Fruit fly (Drosophila melanogaster) whole organism, embryonic: Measurements from ENCODE around the gene Polr2I.

ENCODE experiments used
- Aef1 ChIP-seq: fragments of 200-800 bp; sonication (Bioruptor generic); IDR thresholded peaks from 3 replicates; pipeline ENCODE4 v1.3.6; 2022; ENCODE audit warnings: missing biosample characterization, missing genetic modification characterization
- CG10565 ChIP-seq: fragments of 200-800 bp; sonication (Bioruptor generic); optimal IDR thresholded peaks from 3 replicates; lab custom pipeline; 2016; ENCODE audit warnings: missing biosample characterization, mild to moderate bottlenecking, missing genetic modification characterization
- CG13287 ChIP-seq: fragments of 200-800 bp; sonication (Bioruptor generic); IDR thresholded peaks from 2 replicates; pipeline ENCODE4 v1.3.6; 2022; ENCODE audit warnings: missing biosample characterization, missing genetic modification characterization; ENCODE audit not compliant: partially characterized antibody
- CG17802 ChIP-seq: fragments of 200-800 bp; sonication (Bioruptor generic); optimal IDR thresholded peaks from 2 replicates; lab custom pipeline; 2018; ENCODE audit warnings: missing biosample characterization, mild to moderate bottlenecking, missing genetic modification characterization, moderate library complexity
- CG2116 ChIP-seq: fragments of 200-800 bp; sonication (Bioruptor generic); optimal IDR thresholded peaks from 3 replicates; lab custom pipeline; 2018; ENCODE audit warnings: missing biosample characterization, mild to moderate bottlenecking, missing genetic modification characterization
- CG2120 ChIP-seq: fragments of 200-800 bp; sonication (Bioruptor generic); optimal IDR thresholded peaks from 3 replicates; lab custom pipeline; 2016; ENCODE audit warnings: missing biosample characterization, missing genetic modification characterization
- CG2129 ChIP-seq: fragments of 200-800 bp; sonication (Bioruptor generic); IDR thresholded peaks from 2 replicates; pipeline ENCODE4 v1.3.6; 2022; ENCODE audit warnings: missing biosample characterization, missing genetic modification characterization; ENCODE audit not compliant: partially characterized antibody
- CG2202 ChIP-seq: fragments of 200-800 bp; sonication (Bioruptor generic); optimal IDR thresholded peaks from 2 replicates; lab custom pipeline; 2018; ENCODE audit warnings: missing biosample characterization, mild to moderate bottlenecking, missing genetic modification characterization
- CG2889 ChIP-seq: fragments of 200-800 bp; sonication (Bioruptor generic); IDR thresholded peaks from 3 replicates; pipeline ENCODE4 v1.3.6; 2022; ENCODE audit warnings: missing biosample characterization, missing genetic modification characterization
- CG32532 ChIP-seq: fragments of 200-800 bp; sonication (Bioruptor generic); IDR thresholded peaks from 2 replicates; pipeline ENCODE4 v1.3.6; 2022; ENCODE audit warnings: missing biosample characterization, missing genetic modification characterization
- CG32767 ChIP-seq: fragments of 200-800 bp; sonication (Bioruptor generic); IDR thresholded peaks from 2 replicates; pipeline ENCODE4 v1.3.6; 2022; ENCODE audit warnings: missing biosample characterization, missing genetic modification characterization
- CG34224 ChIP-seq: fragments of 200-800 bp; sonication (Bioruptor generic); IDR thresholded peaks from 3 replicates; pipeline ENCODE4 v1.3.6; 2022; ENCODE audit warnings: missing biosample characterization, missing genetic modification characterization; ENCODE audit not compliant: partially characterized antibody
- CG34376 ChIP-seq: fragments of 200-800 bp; sonication (Bioruptor generic); optimal IDR thresholded peaks from 2 replicates; lab custom pipeline; 2018; ENCODE audit warnings: missing biosample characterization, mild to moderate bottlenecking, missing genetic modification characterization
- CG4730 ChIP-seq: fragments of 200-800 bp; sonication (Bioruptor generic); IDR thresholded peaks from 2 replicates; pipeline ENCODE4 v1.3.6; 2022; ENCODE audit warnings: missing biosample characterization, missing genetic modification characterization
- CG6254 ChIP-seq: fragments of 200-800 bp; sonication (Bioruptor generic); optimal IDR thresholded peaks from 3 replicates; lab custom pipeline; 2017; ENCODE audit warnings: mild to moderate bottlenecking, missing biosample characterization, missing genetic modification reagents, missing genetic modification characterization
- CG8944 ChIP-seq: fragments of 200-800 bp; sonication (Bioruptor generic); optimal IDR thresholded peaks from 3 replicates; lab custom pipeline; 2016; ENCODE audit warnings: missing biosample characterization, missing genetic modification characterization
- D19B ChIP-seq: fragments of 200-800 bp; sonication (Bioruptor generic); optimal IDR thresholded peaks from 2 replicates; lab custom pipeline; 2017; ENCODE audit warnings: missing biosample characterization, mild to moderate bottlenecking, missing genetic modification characterization
- Dad ChIP-seq: fragments of 200-800 bp; sonication (Bioruptor generic); optimal IDR thresholded peaks from 3 replicates; lab custom pipeline; 2016; ENCODE audit warnings: missing biosample characterization, missing genetic modification characterization
- Dp ChIP-seq: fragments of 200-800 bp; sonication (Bioruptor generic); optimal IDR thresholded peaks from 2 replicates; lab custom pipeline; 2018; ENCODE audit warnings: missing biosample characterization, mild to moderate bottlenecking, missing genetic modification characterization, moderate library complexity
- H2.0 ChIP-seq: fragments of 200-800 bp; sonication (Bioruptor generic); IDR thresholded peaks from 2 replicates; pipeline ENCODE4 v1.3.6; 2022; ENCODE audit warnings: missing biosample characterization, missing genetic modification characterization
- Hmx ChIP-seq: fragments of 200-800 bp; sonication (Bioruptor generic); optimal IDR thresholded peaks from 2 replicates; lab custom pipeline; 2016; ENCODE audit warnings: missing biosample characterization, missing genetic modification characterization
- Hr3 ChIP-seq: fragments of 200-800 bp; sonication (Bioruptor generic); optimal IDR thresholded peaks from 3 replicates; lab custom pipeline; 2016; ENCODE audit warnings: missing biosample characterization, missing genetic modification characterization
- Hr39 ChIP-seq: fragments of >200 bp; optimal IDR thresholded peaks from 2 replicates; lab custom pipeline; 2017
- Sox100B ChIP-seq: fragments of 200-800 bp; sonication (Bioruptor generic); optimal IDR thresholded peaks from 3 replicates; lab custom pipeline; 2018; ENCODE audit warnings: missing biosample characterization, mild to moderate bottlenecking, missing genetic modification characterization
- Sox102F ChIP-seq: fragments of 200-800 bp; sonication (Bioruptor generic); optimal IDR thresholded peaks from 2 replicates; lab custom pipeline; 2018; ENCODE audit warnings: missing biosample characterization, mild to moderate bottlenecking, missing genetic modification characterization, moderate library complexity
- Sry-δ ChIP-seq: fragments of 200-800 bp; sonication (Bioruptor generic); optimal IDR thresholded peaks from 2 replicates; lab custom pipeline; 2016; ENCODE audit warnings: missing biosample characterization, missing genetic modification characterization
- ac ChIP-seq: fragments of 200-800 bp; sonication (Bioruptor generic); optimal IDR thresholded peaks from 3 replicates; lab custom pipeline; 2017; ENCODE audit warnings: missing biosample characterization, mild to moderate bottlenecking, missing genetic modification characterization
- amos ChIP-seq: fragments of 200-800 bp; sonication (Bioruptor generic); IDR thresholded peaks from 2 replicates; pipeline ENCODE4 v1.3.6; 2022; ENCODE audit warnings: missing biosample characterization, missing genetic modification characterization; ENCODE audit not compliant: partially characterized antibody
- ap ChIP-seq: fragments of 200-800 bp; sonication (Bioruptor generic); IDR thresholded peaks from 2 replicates; pipeline ENCODE4 v1.3.6; 2022; ENCODE audit warnings: missing biosample characterization, missing genetic modification characterization
- ato ChIP-seq: fragments of 200-800 bp; sonication (Bioruptor generic); IDR thresholded peaks from 2 replicates; pipeline ENCODE4 v1.3.6; 2022; ENCODE audit warnings: missing biosample characterization, missing genetic modification characterization; ENCODE audit not compliant: partially characterized antibody
- cad ChIP-seq: fragments of >200 bp; optimal IDR thresholded peaks from 2 replicates; lab custom pipeline; 2017; ENCODE audit warnings: missing biosample characterization, missing genetic modification characterization
- cg ChIP-seq: fragments of 200-800 bp; sonication (Bioruptor generic); optimal IDR thresholded peaks from 3 replicates; lab custom pipeline; 2019; ENCODE audit warnings: missing biosample characterization, mild to moderate bottlenecking, missing genetic modification characterization, moderate library complexity
- chn ChIP-seq: fragments of 200-800 bp; sonication (Bioruptor generic); optimal IDR thresholded peaks from 2 replicates; lab custom pipeline; 2016; ENCODE audit warnings: missing biosample characterization, missing genetic modification characterization
- dan ChIP-seq: fragments of 200-800 bp; sonication (Bioruptor generic); IDR thresholded peaks from 2 replicates; pipeline ENCODE4 v1.3.6; 2022; ENCODE audit warnings: missing biosample characterization, missing genetic modification characterization
- disco-r ChIP-seq: fragments of 200-800 bp; sonication (Bioruptor generic); optimal IDR thresholded peaks from 2 replicates; lab custom pipeline; 2016; ENCODE audit warnings: missing biosample characterization, missing genetic modification characterization
- esg ChIP-seq: fragments of 200-800 bp; sonication (Bioruptor generic); conservative IDR thresholded peaks from 2 replicates; pipeline ENCODE4 v1.3.6; 2022; ENCODE audit warnings: missing biosample characterization, missing genetic modification characterization
- exex ChIP-seq: fragments of 200-800 bp; sonication (Bioruptor generic); optimal IDR thresholded peaks from 4 replicates; lab custom pipeline; 2018; ENCODE audit warnings: missing biosample characterization, mild to moderate bottlenecking, missing genetic modification characterization, moderate library complexity
- ftz-f1 ChIP-seq: fragments of 200-800 bp; sonication (Bioruptor generic); optimal IDR thresholded peaks from 2 replicates; lab custom pipeline; 2016; ENCODE audit warnings: missing biosample characterization, missing genetic modification characterization
- gt ChIP-seq: fragments of 200-800 bp; sonication (Bioruptor generic); IDR thresholded peaks from 2 replicates; pipeline ENCODE4 v1.3.6; 2022; ENCODE audit warnings: missing biosample characterization, missing genetic modification characterization
- hb ChIP-seq: fragments of 200-800 bp; sonication (Bioruptor generic); IDR thresholded peaks from 3 replicates; pipeline ENCODE4 v1.3.6; 2022; ENCODE audit warnings: missing biosample characterization, missing genetic modification characterization; ENCODE audit not compliant: partially characterized antibody
- luna ChIP-seq: fragments of 200-800 bp; sonication (Bioruptor generic); optimal IDR thresholded peaks from 2 replicates; lab custom pipeline; 2016; ENCODE audit warnings: missing biosample characterization, missing genetic modification characterization
- pita ChIP-seq: fragments of 200-800 bp; sonication (Bioruptor generic); optimal IDR thresholded peaks from 2 replicates; lab custom pipeline; 2017; ENCODE audit warnings: missing biosample characterization, mild to moderate bottlenecking, missing genetic modification characterization
- schlank ChIP-seq: fragments of 200-800 bp; sonication (Bioruptor generic); optimal IDR thresholded peaks from 2 replicates; lab custom pipeline; 2018; ENCODE audit warnings: missing biosample characterization, mild to moderate bottlenecking, missing genetic modification characterization
- scrt ChIP-seq: fragments of 200-800 bp; sonication (Bioruptor generic); optimal IDR thresholded peaks from 2 replicates; lab custom pipeline; 2018; ENCODE audit warnings: missing biosample characterization, mild to moderate bottlenecking, missing genetic modification characterization, moderate library complexity
- sim ChIP-seq: fragments of 200-800 bp; sonication (Bioruptor generic); IDR thresholded peaks from 2 replicates; pipeline ENCODE4 v1.3.6; 2022; ENCODE audit warnings: missing biosample characterization, missing genetic modification characterization
- slou ChIP-seq: fragments of 200-800 bp; sonication (Bioruptor generic); optimal IDR thresholded peaks from 3 replicates; lab custom pipeline; 2016; ENCODE audit warnings: missing biosample characterization, missing genetic modification characterization
- ttk ChIP-seq: fragments of 200-800 bp; sonication (Bioruptor generic); IDR thresholded peaks from 2 replicates; pipeline ENCODE4 v2.1.2; 2022; ENCODE audit warnings: missing biosample characterization, missing genetic modification characterization
- unc-4 ChIP-seq: fragments of 200-800 bp; sonication (Bioruptor generic); IDR thresholded peaks from 2 replicates; pipeline ENCODE4 v1.3.6; 2022; ENCODE audit warnings: missing biosample characterization, missing genetic modification characterization; ENCODE audit not compliant: partially characterized antibody
- wdn ChIP-seq: fragments of 200-800 bp; sonication (Bioruptor generic); IDR thresholded peaks from 2 replicates; pipeline ENCODE4 v1.3.6; 2022; ENCODE audit warnings: missing biosample characterization, missing genetic modification characterization
- wek ChIP-seq: fragments of 200-800 bp; sonication (Bioruptor generic); optimal IDR thresholded peaks from 3 replicates; lab custom pipeline; 2018; ENCODE audit warnings: missing biosample characterization, mild to moderate bottlenecking, missing genetic modification characterization, moderate library complexity
- wor ChIP-seq: fragments of 200-800 bp; sonication (Bioruptor generic); IDR thresholded peaks from 2 replicates; pipeline ENCODE4 v1.3.6; 2022; ENCODE audit warnings: missing biosample characterization, missing genetic modification characterization
- z ChIP-seq: fragments of 200-800 bp; sonication (Bioruptor generic); IDR thresholded peaks from 3 replicates; pipeline ENCODE4 v1.3.6; 2022; ENCODE audit warnings: missing biosample characterization, missing genetic modification characterization

Gene Polr2I

DNA sequence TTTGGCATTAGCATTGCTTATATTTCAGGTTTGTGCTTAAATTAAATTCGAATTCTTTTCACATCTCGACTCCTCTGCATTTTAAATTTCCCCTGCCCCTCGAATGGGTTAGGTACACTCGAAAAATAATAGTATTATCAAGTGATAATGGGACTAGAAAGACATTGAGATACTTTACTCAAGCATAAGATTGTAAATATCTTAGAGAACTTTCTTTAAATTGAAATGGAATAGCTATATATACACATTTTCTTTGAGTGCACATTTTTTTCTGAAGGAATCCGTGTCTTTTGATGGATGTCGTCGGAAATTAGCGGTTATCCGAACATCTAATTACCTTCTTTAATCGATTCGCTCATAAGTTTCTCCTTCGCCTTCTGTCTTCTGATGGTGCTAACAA lies 2.1 kb downstream of the Polr2I start (continued):
- TF ChIP-seq CG32532 (GFP tag; lab: Robert Waterston, UW) (peak; percentile 75), CG6254 (GFP tag; lab: Kevin White, UChicago) (no peak), chn (no peak), Dp (GFP tag; lab: Kevin White, UChicago) (no peak), ap (no peak), ato (GFP tag; lab: Robert Waterston, UW) (no peak), slou (GFP tag; lab: Kevin White, UChicago) (no peak), scrt (GFP tag; lab: Kevin White, UChicago) (no peak), schlank (tag; lab: Kevin White, UChicago) (no peak), Hr39 (lab: Kevin White, UChicago) (no peak), CG34224 (no peak), Aef1 (no peak), CG17802 (tag; lab: Kevin White, UChicago) (no peak), z (GFP tag; lab: Robert Waterston, UW) (no peak), disco-r (no peak), CG32767 (no peak), Sox100B (GFP tag; lab: Kevin White, UChicago) (no peak), wek (GFP tag; lab: Kevin White, UChicago) (no peak), esg (peak; percentile 49), CG2120 (peak; percentile 41), CG8944 (GFP tag; lab: Kevin White, UChicago) (no peak), Sox102F (no peak), CG2116 (GFP tag; lab: Kevin White, UChicago) (no peak), amos (no peak), cad (no peak), luna (GFP tag; lab: Kevin White, UChicago) (no peak), cg (no peak), CG2202 (no peak), ftz-f1 (GFP tag; lab: Kevin White, UChicago) (no peak), Sry-δ (GFP tag; lab: Kevin White, UChicago) (no peak), CG4730 (GFP tag; lab: Robert Waterston, UW) (0 out of 2 replicates have a peak, but pooled peaks have one; percentile 15), ac (GFP tag; lab: Kevin White, UChicago) (no peak), dan (GFP tag; lab: Robert Waterston, UW) (no peak), CG13287 (no peak), ttk (no peak), H2.0 (no peak), Dad (no peak), CG34376 (GFP tag; lab: Kevin White, UChicago) (no peak), unc-4 (GFP tag; lab: Robert Waterston, UW) (no peak), hb (no peak), pita (GFP tag; lab: Kevin White, UChicago) (no peak), sim (GFP tag; lab: Robert Waterston, UW) (no peak), exex (no peak), CG2129 (GFP tag; lab: Robert Waterston, UW) (no peak), gt (GFP tag; lab: Robert Waterston, UW) (no peak), wor (GFP tag; lab: Robert Waterston, UW) (no peak), wdn (GFP tag; lab: Robert Waterston, UW) (no peak), CG2889 (GFP tag; lab: Robert Waterston, UW) (no peak), Hr3 (GFP tag; lab: Kevin White, UChicago) (no peak), CG10565 (GFP tag; lab: Kevin White, UChicago) (no peak), D19B (GFP tag; lab: Kevin White, UChicago) (no peak), Hmx (GFP tag; lab: Kevin White, UChicago) (no peak)
